Worm (Caenorhabditis elegans) whole organism, young adult: Measurements from ENCODE around the gene C45G9.11.

Experiments
- B0336.3 ChIP-seq: fragments of 200-800 bp; sonication (Bioruptor generic); IDR thresholded peaks from 2 replicates; pipeline ENCODE4 v1.3.6; 2022; ENCODE audit warnings: missing genetic modification characterization, missing compliant biosample characterization
- C17E4.6 ChIP-seq: fragments of 200-800 bp; sonication (Bioruptor generic); IDR thresholded peaks from 2 replicates; pipeline ENCODE4 v1.3.6; 2022; ENCODE audit warnings: missing genetic modification reagents, missing genetic modification characterization, missing compliant biosample characterization
- D2030.7 ChIP-seq: fragments of 200-800 bp; sonication (Bioruptor generic); IDR thresholded peaks from 2 replicates; pipeline ENCODE4 v1.3.6; 2022; ENCODE audit warnings: missing genetic modification reagents, missing genetic modification characterization, missing compliant biosample characterization
- F23B12.7 ChIP-seq: sonication (generic microtip); optimal IDR thresholded peaks from 2 replicates; lab custom pipeline; 2017; ENCODE audit warnings: missing genetic modification characterization, mild to moderate bottlenecking, missing compliant biosample characterization, antibody characterized with exemption, moderate library complexity; ENCODE audit not compliant: insufficient read depth
- F39B2.1 ChIP-seq: fragments of 200-800 bp; sonication (Bioruptor generic); IDR thresholded peaks from 2 replicates; pipeline ENCODE4 v1.3.6; 2022; ENCODE audit warnings: missing genetic modification reagents, missing genetic modification characterization, missing compliant biosample characterization
- F55B11.4 ChIP-seq: sonication (generic microtip); optimal IDR thresholded peaks from 2 replicates; lab custom pipeline; 2016; ENCODE audit warnings: missing compliant biosample characterization, missing genetic modification characterization, borderline replicate concordance; ENCODE audit not compliant: insufficient read depth
- F57A8.1 ChIP-seq: fragments of 200-800 bp; sonication (Bioruptor generic); optimal IDR thresholded peaks from 2 replicates; lab custom pipeline; 2018; ENCODE audit warnings: mild to moderate bottlenecking, missing genetic modification characterization, moderate library complexity, missing compliant biosample characterization
- K12H6.12 ChIP-seq: fragments of 200-800 bp; sonication (Bioruptor generic); optimal IDR thresholded peaks from 2 replicates; lab custom pipeline; 2018; ENCODE audit warnings: mild to moderate bottlenecking, missing genetic modification characterization, missing compliant biosample characterization
- T07F8.4 ChIP-seq: sonication (generic microtip); optimal IDR thresholded peaks from 2 replicates; lab custom pipeline; 2016; ENCODE audit warnings: mild to moderate bottlenecking, missing genetic modification characterization, moderate library complexity, missing compliant biosample characterization
- T26A5.8 ChIP-seq: sonication (generic microtip); optimal IDR thresholded peaks from 2 replicates; lab custom pipeline; 2016; ENCODE audit warnings: missing genetic modification characterization, missing compliant biosample characterization
- Y56A3A.18 ChIP-seq: fragments of 200-800 bp; sonication (Bioruptor generic); IDR thresholded peaks from 2 replicates; pipeline ENCODE4 v1.3.6; 2022; ENCODE audit warnings: missing genetic modification reagents, missing genetic modification characterization, missing compliant biosample characterization
- Y67H2A.10 ChIP-seq: fragments of 200-800 bp; sonication (Bioruptor generic); conservative IDR thresholded peaks from 2 replicates; pipeline ENCODE4 v1.3.6; 2022; ENCODE audit warnings: missing genetic modification reagents, missing genetic modification characterization, missing compliant biosample characterization
- Y79H2A.3 ChIP-seq: fragments of 200-800 bp; sonication (Bioruptor generic); conservative IDR thresholded peaks from 2 replicates; pipeline ENCODE4 v1.3.6; 2022; ENCODE audit warnings: missing genetic modification reagents, missing genetic modification characterization, missing compliant biosample characterization
- Y95B8A.8 ChIP-seq: fragments of 200-800 bp; sonication (Bioruptor generic); IDR thresholded peaks from 2 replicates; pipeline ENCODE4 v1.3.6; 2022; ENCODE audit warnings: missing genetic modification reagents, missing genetic modification characterization, missing compliant biosample characterization
- akir-1 ChIP-seq: fragments of 200-800 bp; sonication (Bioruptor generic); optimal IDR thresholded peaks from 2 replicates; lab custom pipeline; 2018; ENCODE audit warnings: mild to moderate bottlenecking, missing genetic modification characterization, moderate library complexity, missing compliant biosample characterization
- ama-1 ChIP-seq, 3 experiments: fragments of 150-350 bp in 1 of 3; sonication (generic microtip) in 2 of 3; optimal IDR thresholded peaks; 2 replicates each; lab custom pipeline; 2014 to 2018; ENCODE audit warnings: missing biosample characterization in 2 of 3, missing genetic modification characterization in 2 of 3, missing genetic modification reagents in 2 of 3
- atf-7 ChIP-seq: sonication (generic microtip); optimal IDR thresholded peaks from 2 replicates; lab custom pipeline; 2017; ENCODE audit warnings: mild to moderate bottlenecking, missing genetic modification characterization, missing compliant biosample characterization
- attf-3 ChIP-seq: fragments of 200-800 bp; sonication (Bioruptor generic); conservative IDR thresholded peaks from 2 replicates; pipeline ENCODE4 v1.3.6; 2022; ENCODE audit warnings: missing genetic modification reagents, missing genetic modification characterization, missing compliant biosample characterization
- bed-1 ChIP-seq: fragments of 200-800 bp; sonication (Bioruptor generic); IDR thresholded peaks from 2 replicates; pipeline ENCODE4 v1.3.6; 2022; ENCODE audit warnings: missing genetic modification reagents, missing genetic modification characterization, missing compliant biosample characterization
- ceh-79 ChIP-seq: sonication (generic microtip); optimal IDR thresholded peaks from 2 replicates; lab custom pipeline; 2017; ENCODE audit warnings: mild to moderate bottlenecking, missing genetic modification characterization, missing compliant biosample characterization
- die-1 ChIP-seq: sonication (generic microtip); optimal IDR thresholded peaks from 2 replicates; lab custom pipeline; 2016; ENCODE audit warnings: missing genotype, mild to moderate bottlenecking, missing genetic modification characterization, missing compliant biosample characterization
- egl-18 ChIP-seq: fragments of 200-800 bp; sonication (Bioruptor generic); IDR thresholded peaks from 2 replicates; pipeline ENCODE4 v1.3.6; 2022; ENCODE audit warnings: missing genetic modification reagents, missing genetic modification characterization, missing compliant biosample characterization
- egrh-3 ChIP-seq: fragments of 200-800 bp; sonication (Bioruptor generic); IDR thresholded peaks from 2 replicates; pipeline ENCODE4 v1.3.6; 2022; ENCODE audit warnings: missing genetic modification reagents, missing genetic modification characterization, missing compliant biosample characterization
- ekl-4 ChIP-seq: fragments of 200-800 bp; sonication (Bioruptor generic); IDR thresholded peaks from 2 replicates; pipeline ENCODE4 v1.3.6; 2022; ENCODE audit warnings: missing genetic modification reagents, missing genetic modification characterization, missing compliant biosample characterization
- fkh-3 ChIP-seq: sonication (generic microtip); optimal IDR thresholded peaks from 2 replicates; lab custom pipeline; 2016; ENCODE audit warnings: mild to moderate bottlenecking, missing genetic modification characterization, missing compliant biosample characterization
- hlh-26 ChIP-seq: fragments of 200-800 bp; sonication (Bioruptor generic); conservative IDR thresholded peaks from 2 replicates; pipeline ENCODE4 v1.3.6; 2022; ENCODE audit warnings: missing genetic modification reagents, missing genetic modification characterization, missing compliant biosample characterization
- hrde-1 ChIP-seq: sonication (generic microtip); optimal IDR thresholded peaks from 2 replicates; lab custom pipeline; 2016; ENCODE audit warnings: missing genetic modification characterization, mild to moderate bottlenecking, missing compliant biosample characterization, moderate library complexity, missing genotype, missing genetic modification reagents, borderline replicate concordance
- hsf-1 ChIP-seq: fragments of 200-800 bp; sonication (Bioruptor generic); IDR thresholded peaks from 2 replicates; pipeline ENCODE4 v1.3.6; 2022; ENCODE audit warnings: missing genetic modification reagents, missing genetic modification characterization, missing compliant biosample characterization
- lin-40 ChIP-seq: sonication (generic microtip); optimal IDR thresholded peaks from 2 replicates; lab custom pipeline; 2016; ENCODE audit warnings: missing genetic modification characterization, mild to moderate bottlenecking, missing compliant biosample characterization, missing genotype, missing genetic modification reagents
- lsy-27 ChIP-seq: sonication (generic microtip); optimal IDR thresholded peaks from 2 replicates; lab custom pipeline; 2017; ENCODE audit warnings: missing genetic modification characterization, mild to moderate bottlenecking, missing compliant biosample characterization, antibody characterized with exemption, missing genotype, borderline replicate concordance; ENCODE audit not compliant: insufficient read depth
- madf-10 ChIP-seq: sonication (generic microtip); optimal IDR thresholded peaks from 2 replicates; lab custom pipeline; 2016; ENCODE audit warnings: mild to moderate bottlenecking, missing genetic modification characterization, missing compliant biosample characterization
- madf-3 ChIP-seq: fragments of 200-800 bp; sonication (Bioruptor generic); IDR thresholded peaks from 2 replicates; pipeline ENCODE4 v1.3.6; 2022; ENCODE audit warnings: missing genetic modification reagents, missing genetic modification characterization, missing compliant biosample characterization
- mel-28 ChIP-seq: sonication (generic microtip); optimal IDR thresholded peaks from 2 replicates; lab custom pipeline; 2016; ENCODE audit warnings: borderline replicate concordance, mild to moderate bottlenecking, missing genetic modification characterization, missing compliant biosample characterization
- nfyb-1 ChIP-seq: fragments of 200-800 bp; sonication (Bioruptor generic); IDR thresholded peaks from 2 replicates; pipeline ENCODE4 v1.3.6; 2022; ENCODE audit warnings: missing genetic modification reagents, missing genetic modification characterization, missing compliant biosample characterization
- pbrm-1 ChIP-seq: fragments of 200-800 bp; sonication (Bioruptor generic); IDR thresholded peaks from 2 replicates; pipeline ENCODE4 v1.3.6; 2022; ENCODE audit warnings: missing genetic modification reagents, missing genetic modification characterization, missing compliant biosample characterization
- rcor-1 ChIP-seq: fragments of 200-800 bp; sonication (Bioruptor generic); IDR thresholded peaks from 2 replicates; pipeline ENCODE4 v1.3.6; 2022; ENCODE audit warnings: missing genetic modification reagents, missing genetic modification characterization, missing compliant biosample characterization
- rec-8 ChIP-seq, 2 experiments: sonication (generic microtip); optimal IDR thresholded peaks; 2 replicates each; lab custom pipeline; 2016; ENCODE audit warnings: mild to moderate bottlenecking in 2 of 2, missing genetic modification characterization in 2 of 2, missing genetic modification reagents in 2 of 2, missing genotype in 2 of 2, missing biosample characterization in 1 of 2, missing compliant biosample characterization in 1 of 2, moderate library complexity in 1 of 2
- sdz-38 ChIP-seq: sonication (generic microtip); optimal IDR thresholded peaks from 2 replicates; lab custom pipeline; 2016; ENCODE audit warnings: missing genotype, missing genetic modification characterization, missing compliant biosample characterization
- sea-2 ChIP-seq: fragments of 200-800 bp; sonication (Bioruptor generic); IDR thresholded peaks from 2 replicates; pipeline ENCODE4 v1.3.6; 2022; ENCODE audit warnings: missing genetic modification characterization, missing compliant biosample characterization
- snpc-1.3 ChIP-seq: sonication (generic microtip); optimal IDR thresholded peaks from 2 replicates; lab custom pipeline; 2017; ENCODE audit warnings: missing genetic modification characterization, mild to moderate bottlenecking, missing compliant biosample characterization, antibody characterized with exemption, moderate library complexity, missing genotype, missing genetic modification reagents; ENCODE audit not compliant: insufficient read depth
- sptf-2 ChIP-seq: fragments of 200-800 bp; sonication (Bioruptor generic); optimal IDR thresholded peaks from 2 replicates; lab custom pipeline; 2018; ENCODE audit warnings: mild to moderate bottlenecking, missing genetic modification characterization, missing compliant biosample characterization
- ztf-28 ChIP-seq: fragments of 200-800 bp; sonication (Bioruptor generic); IDR thresholded peaks from 2 replicates; pipeline ENCODE4 v1.3.6; 2022; ENCODE audit warnings: missing genetic modification reagents, missing genetic modification characterization, missing compliant biosample characterization
- ztf-3 ChIP-seq: fragments of 200-800 bp; sonication (Bioruptor generic); optimal IDR thresholded peaks from 2 replicates; lab custom pipeline; 2018; ENCODE audit warnings: mild to moderate bottlenecking, missing genetic modification characterization, missing compliant biosample characterization
- ztf-6 ChIP-seq: fragments of 200-800 bp; sonication (Bioruptor generic); IDR thresholded peaks from 2 replicates; pipeline ENCODE4 v1.3.6; 2022; ENCODE audit warnings: missing genetic modification reagents, missing genetic modification characterization, missing compliant biosample characterization

Gene C45G9.11

DNA sequence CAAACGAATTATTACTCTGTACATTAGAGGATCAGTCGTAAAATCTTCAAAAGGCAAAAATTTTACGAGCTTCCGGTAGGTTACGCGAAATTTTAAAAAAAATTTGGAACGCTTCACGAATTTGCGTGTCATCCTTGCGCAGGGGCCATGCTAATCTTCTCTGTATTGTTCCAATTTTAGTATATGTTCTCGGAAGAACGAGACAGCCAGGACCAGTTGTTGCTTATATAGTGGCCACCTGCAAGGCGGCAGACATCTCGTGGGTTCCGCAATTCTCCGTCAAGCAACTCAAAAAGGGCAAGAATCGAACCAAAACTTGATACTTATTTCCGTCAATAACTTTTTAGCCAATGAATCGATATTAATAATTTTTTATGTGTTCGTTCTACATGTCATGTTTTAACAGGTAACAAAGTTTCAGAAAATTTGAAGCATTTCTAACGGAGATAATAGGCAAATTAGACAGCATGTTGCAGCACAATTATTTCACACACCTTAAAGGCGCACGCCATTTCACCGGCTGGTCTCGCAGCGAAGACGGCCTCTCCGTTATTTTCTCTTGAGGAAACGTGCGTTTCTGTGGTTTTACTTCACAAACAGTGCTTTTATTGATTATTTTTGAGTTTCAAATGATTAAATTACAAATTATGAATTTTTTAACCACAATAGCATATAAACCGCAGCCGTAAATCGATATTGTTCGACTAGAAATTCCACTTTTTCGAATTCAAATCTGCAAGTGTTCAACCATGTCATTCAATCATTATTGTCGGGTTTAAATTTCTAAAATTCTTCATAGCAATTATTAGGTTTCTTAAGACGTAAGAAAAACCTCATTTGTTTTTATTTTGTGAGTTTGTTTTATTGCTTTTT is 12.4 kb upstream of the C45G9.11 start (continued):
- TF ChIP-seq rec-8 (tag; optimal IDR thresholded peaks at IDR 0.05; lab: Kevin White, UChicago): peak; percentile 57 to 90
- peak; percentile 2 for TF ChIP-seq F55B11.4 (tag; lab: Kevin White, UChicago)
- peak; percentile 94 for TF ChIP-seq nfyb-1 (GFP tag; lab: Robert Waterston, UW)
- TF ChIP-seq ztf-28: peak; percentile 91
- peak; percentile 76; the same call in 1 of the 2 replicates for TF ChIP-seq madf-3
- peak; percentile 69 for TF ChIP-seq F23B12.7 (tag; lab: Kevin White, UChicago)
- peak; percentile 88 for TF ChIP-seq pbrm-1
- peak; percentile 91 for TF ChIP-seq lin-40 (tag; lab: Kevin White, UChicago)
- TF ChIP-seq ekl-4: peak; percentile 91
- peak; percentile 73 for TF ChIP-seq ceh-79
- peak; percentile 78 for TF ChIP-seq egl-18 (GFP tag; lab: Robert Waterston, UW)
- TF ChIP-seq ztf-3 (GFP tag; lab: Kevin White, UChicago): peak; percentile 13
- no peak for TF ChIP-seq F39B2.1 (GFP tag; lab: Robert Waterston, UW)
- TF ChIP-seq K12H6.12 (tag; lab: Kevin White, UChicago): peak; percentile 51
- peak; percentile 42 for TF ChIP-seq sptf-2 (GFP tag; lab: Kevin White, UChicago)
- peak; percentile 76 for TF ChIP-seq atf-7 (tag; lab: Kevin White, UChicago)
- TF ChIP-seq Y56A3A.18 (GFP tag; lab: Robert Waterston, UW): peak; percentile 83
- TF ChIP-seq mel-28: peak; percentile 40
- peak; percentile 81 for TF ChIP-seq T26A5.8 (tag; lab: Kevin White, UChicago)
- 0 out of 2 replicates have a peak, but pooled peaks have one; percentile 52 for TF ChIP-seq sea-2 (GFP tag; lab: Robert Waterston, UW)
- TF ChIP-seq D2030.7 (GFP tag; lab: Robert Waterston, UW): peak; percentile 83
- peak; percentile 18 for TF ChIP-seq madf-10 (tag; lab: Kevin White, UChicago)
- peak; percentile 83 for TF ChIP-seq ama-1 (optimal IDR thresholded peaks at IDR 0.05; lab: Kevin White, UChicago)
- peak; percentile 81 to 87 for TF ChIP-seq ama-1 (GFP tag; optimal IDR thresholded peaks at IDR 0.05; lab: Kevin White, UChicago)
- TF ChIP-seq Y67H2A.10 (GFP tag; lab: Robert Waterston, UW): peak; percentile 12; the same call in 1 of the 2 replicates
- TF ChIP-seq fkh-3: peak; percentile 92
- 0 out of 2 replicates have a peak, but pooled peaks have one; percentile 35 for TF ChIP-seq Y79H2A.3
- no peak for TF ChIP-seq hlh-26 (GFP tag; lab: Robert Waterston, UW)
- TF ChIP-seq snpc-1.3: peak; percentile 70
- peak; percentile 90 for TF ChIP-seq Y95B8A.8 (GFP tag; lab: Robert Waterston, UW)
- TF ChIP-seq hrde-1 (tag; lab: Kevin White, UChicago): peak; percentile 93
- TF ChIP-seq akir-1: no peak
- TF ChIP-seq hsf-1 (GFP tag; lab: Robert Waterston, UW): peak; percentile 81
- TF ChIP-seq lsy-27: peak; percentile 9
- TF ChIP-seq T07F8.4 (tag; lab: Kevin White, UChicago): peak; percentile 40
- TF ChIP-seq B0336.3 (GFP tag; lab: Robert Waterston, UW): peak; percentile 91
- 0 out of 2 replicates have a peak, but pooled peaks have one; percentile 28 for TF ChIP-seq egrh-3 (GFP tag; lab: Robert Waterston, UW)
- TF ChIP-seq C17E4.6 (GFP tag; lab: Robert Waterston, UW): peak; percentile 81
- peak; percentile 91 for TF ChIP-seq die-1 (tag; lab: Kevin White, UChicago)
- no peak for TF ChIP-seq sdz-38 (tag; lab: Kevin White, UChicago)
- peak; percentile 96 for TF ChIP-seq bed-1 (GFP tag; lab: Robert Waterston, UW)
- TF ChIP-seq F57A8.1 (GFP tag; lab: Kevin White, UChicago): no peak
- TF ChIP-seq rcor-1 (GFP tag; lab: Robert Waterston, UW): peak; percentile 78
- peak; percentile 52; the same call in 1 of the 2 replicates for TF ChIP-seq attf-3
- TF ChIP-seq ztf-6 (GFP tag; lab: Robert Waterston, UW): 0 out of 2 replicates have a peak, but pooled peaks have one; percentile 65
